Worm (Caenorhabditis elegans): ENCODE measurements around the gene H20J04.9.

The H20J04.9 gene

ce11 chrII:4350888-4351287 is at the start of gene H20J04.9:
Gene H20J04.9, plus strand, starts transcription at chrII:4351188.
- TF ChIP-seq ceh-16 (tag; optimal IDR thresholded peaks at IDR 0.05) (no peak), nhr-76 (tag; optimal IDR thresholded peaks at IDR 0.05) (no peak)

ce11 chrII:4301307-4301706 is 49.7 kb upstream of the H20J04.9 start, which contains the start of gene gtf-2F1:
Gene gtf-2F1, plus strand, starts transcription at chrII:4301607.
- TF ChIP-seq nhr-28 (tag; optimal IDR thresholded peaks at IDR 0.05) (no peak), unc-39 (tag; optimal IDR thresholded peaks at IDR 0.05) (no peak), ceh-16 (tag; optimal IDR thresholded peaks at IDR 0.05) (no peak), aly-2 (tag; optimal IDR thresholded peaks at IDR 0.05) (no peak), pqm-1 (tag; optimal IDR thresholded peaks at IDR 0.05) (no peak), ceh-9 (tag; optimal IDR thresholded peaks at IDR 0.05) (no peak), lin-15B (tag; optimal IDR thresholded peaks at IDR 0.05) (no peak), ama-1 (optimal IDR thresholded peaks at IDR 0.05) (no peak), fos-1 (tag; optimal IDR thresholded peaks at IDR 0.05) (no peak), hmg-11 (tag; optimal IDR thresholded peaks at IDR 0.05) (no peak), nhr-43 (tag; optimal IDR thresholded peaks at IDR 0.05; ENCODE audit: poor library complexity, severe bottlenecking) (no peak), nhr-77 (tag; optimal IDR thresholded peaks at IDR 0.05) (no peak), nhr-23 (tag; optimal IDR thresholded peaks at IDR 0.05) (no peak), ztf-11 (tag; optimal IDR thresholded peaks at IDR 0.05) (no peak), ztf-4 (tag; optimal IDR thresholded peaks at IDR 0.05) (no peak), sea-2 (GFP tag; optimal IDR thresholded peaks at IDR 0.05) (no peak), nhr-237 (tag; optimal IDR thresholded peaks at IDR 0.05) (no peak), elt-3 (tag; optimal IDR thresholded peaks at IDR 0.05) (no peak)

ce11 chrII:4306921-4307630 is 43.9 kb upstream of the H20J04.9 start, which contains the start of gene Y52E8A.3:
Gene Y52E8A.3, minus strand, starts transcription at chrII:4306971.
- TF ChIP-seq elt-1 (tag; optimal IDR thresholded peaks at IDR 0.05) (no peak), nhr-11 (tag; optimal IDR thresholded peaks at IDR 0.05) (no peak), fkh-2 (tag; optimal IDR thresholded peaks at IDR 0.05) (no peak), elt-2 (tag; optimal IDR thresholded peaks at IDR 0.05) (no peak), nhr-25 (tag; optimal IDR thresholded peaks at IDR 0.05) (no peak), nhr-12 (tag; optimal IDR thresholded peaks at IDR 0.05) (no peak), nhr-237 (tag; optimal IDR thresholded peaks at IDR 0.05) (no peak), R02D3.7 (tag; optimal IDR thresholded peaks at IDR 0.05) (no peak), skn-1 (tag; optimal IDR thresholded peaks at IDR 0.05) (no peak), nhr-67 (tag; optimal IDR thresholded peaks at IDR 0.05) (no peak), ztf-4 (tag; optimal IDR thresholded peaks at IDR 0.05) (no peak), nhr-28 (tag; optimal IDR thresholded peaks at IDR 0.05) (no peak), egl-27 (tag; optimal IDR thresholded peaks at IDR 0.05) (no peak), daf-12 (tag; optimal IDR thresholded peaks at IDR 0.05) (no peak), jun-1 (tag; optimal IDR thresholded peaks at IDR 0.05) (no peak), unc-62 (GFP tag; optimal IDR thresholded peaks at IDR 0.05) (no peak)

ce11 chrII:4312115-4312514 is 38.9 kb upstream of the H20J04.9 start, which contains the start of gene plep-1:
Gene plep-1, minus strand, starts transcription at chrII:4312215.
- TF ChIP-seq egl-5 (tag; optimal IDR thresholded peaks at IDR 0.05): no peak
- TF ChIP-seq hmg-11 (tag; optimal IDR thresholded peaks at IDR 0.05): no peak
- no peak for TF ChIP-seq fkh-10 (GFP tag; optimal IDR thresholded peaks at IDR 0.05)
- no peak for TF ChIP-seq mml-1 (tag; optimal IDR thresholded peaks at IDR 0.05)
- no peak for TF ChIP-seq unc-62 (GFP tag; optimal IDR thresholded peaks at IDR 0.05)
- TF ChIP-seq zag-1 (tag; optimal IDR thresholded peaks at IDR 0.05): no peak
- TF ChIP-seq jun-1 (tag; optimal IDR thresholded peaks at IDR 0.05): no peak
- no peak for TF ChIP-seq nhr-67 (tag; optimal IDR thresholded peaks at IDR 0.05)
- TF ChIP-seq elt-2 (tag; optimal IDR thresholded peaks at IDR 0.05): no peak
- no peak for TF ChIP-seq ceh-16 (tag; optimal IDR thresholded peaks at IDR 0.05)
- TF ChIP-seq nhr-237 (tag; optimal IDR thresholded peaks at IDR 0.05): no peak
- no peak for TF ChIP-seq elt-1 (tag; optimal IDR thresholded peaks at IDR 0.05)
- no peak for TF ChIP-seq ceh-82 (tag; optimal IDR thresholded peaks at IDR 0.05)
- no peak for TF ChIP-seq tbx-2 (tag; optimal IDR thresholded peaks at IDR 0.05)
- no peak for TF ChIP-seq skn-1 (tag; optimal IDR thresholded peaks at IDR 0.05)
